Worm (Caenorhabditis elegans): ENCODE results near the gene F11D5.6.
A peak's percentile ranks its signal among the peaks of the same experiment; 100 is the strongest.

F11D5.6 gene

ce11 chrX:3285448-3285847 lies 40.6 kb downstream of the F11D5.6 start:
- no peak for TF ChIP-seq egl-43 (GFP tag; IDR thresholded peaks at IDR 0.05)
- TF ChIP-seq nhr-28 (tag; optimal IDR thresholded peaks at IDR 0.05), result peak; percentile 85
- TF ChIP-seq tra-1 (GFP tag; IDR thresholded peaks at IDR 0.05), result no peak
- peak in 1 of 2 experiments; percentile 43 for TF ChIP-seq mdl-1 (tag; optimal IDR thresholded peaks at IDR 0.05)
- TF ChIP-seq lin-1 (GFP tag; IDR thresholded peaks at IDR 0.05), result no peak
- no peak for TF ChIP-seq daf-8 (GFP tag; IDR thresholded peaks at IDR 0.05)
- no peak for TF ChIP-seq php-3 (GFP tag; IDR thresholded peaks at IDR 0.05)
- TF ChIP-seq ceh-28 (tag; optimal IDR thresholded peaks at IDR 0.05), result no peak
- no peak for TF ChIP-seq hif-1 (tag; optimal IDR thresholded peaks at IDR 0.05)
- TF ChIP-seq nhr-11 (tag; optimal IDR thresholded peaks at IDR 0.05), result no peak
- no peak for TF ChIP-seq F49E8.2 (tag; optimal IDR thresholded peaks at IDR 0.05; ENCODE audit: borderline replicate concordance)
- peak; percentile 55 for TF ChIP-seq dve-1 (tag; optimal IDR thresholded peaks at IDR 0.05; ENCODE audit: insufficient read depth)
- TF ChIP-seq F10B5.3 (tag; optimal IDR thresholded peaks at IDR 0.05), result no peak
- peak; percentile 69 for TF ChIP-seq dmd-6 (GFP tag; IDR thresholded peaks at IDR 0.05)
- TF ChIP-seq unc-130 (GFP tag; optimal IDR thresholded peaks at IDR 0.05), result no peak
- TF ChIP-seq madf-5 (GFP tag; IDR thresholded peaks at IDR 0.05), result no peak
- no peak for TF ChIP-seq unc-62 (GFP tag; optimal IDR thresholded peaks at IDR 0.05 in 1 of 2)
- no peak for TF ChIP-seq unc-62 (tag; optimal IDR thresholded peaks at IDR 0.05)
- TF ChIP-seq nhr-6 (tag; optimal IDR thresholded peaks at IDR 0.05), result no peak
- peak; percentile 58 for TF ChIP-seq hlh-11 (tag; optimal IDR thresholded peaks at IDR 0.05)
- no peak for TF ChIP-seq zag-1 (tag; optimal IDR thresholded peaks at IDR 0.05)
- no peak for TF ChIP-seq aly-2 (tag; optimal IDR thresholded peaks at IDR 0.05)
- TF ChIP-seq Y48G9A.11 (GFP tag; IDR thresholded peaks at IDR 0.05), result no peak
- TF ChIP-seq aha-1 (tag), result peak; percentile 67
- no peak for TF ChIP-seq set-16 (GFP tag; IDR thresholded peaks at IDR 0.05)
- TF ChIP-seq attf-4 (tag; optimal IDR thresholded peaks at IDR 0.05), result no peak
- no peak for TF ChIP-seq daf-16 (GFP tag; optimal IDR thresholded peaks at IDR 0.05)
- peak; percentile 53 for TF ChIP-seq daf-16 (tag; optimal IDR thresholded peaks at IDR 0.05)
- no peak for TF ChIP-seq mes-2 (tag; optimal IDR thresholded peaks at IDR 0.05; ENCODE audit: poor library complexity, severe bottlenecking)
- peak; percentile 72 for TF ChIP-seq pqm-1 (tag; optimal IDR thresholded peaks at IDR 0.05)
- no peak for TF ChIP-seq nhr-10 (tag; optimal IDR thresholded peaks at IDR 0.05)
- no peak for TF ChIP-seq R02D3.7 (tag; optimal IDR thresholded peaks at IDR 0.05)
- TF ChIP-seq vab-7 (GFP tag; IDR thresholded peaks at IDR 0.05), result no peak
- no peak for TF ChIP-seq F26F4.8 (GFP tag; conservative IDR thresholded peaks at IDR 0.05)
- peak; percentile 20 for TF ChIP-seq nhr-77 (tag; optimal IDR thresholded peaks at IDR 0.05)

DNA sequence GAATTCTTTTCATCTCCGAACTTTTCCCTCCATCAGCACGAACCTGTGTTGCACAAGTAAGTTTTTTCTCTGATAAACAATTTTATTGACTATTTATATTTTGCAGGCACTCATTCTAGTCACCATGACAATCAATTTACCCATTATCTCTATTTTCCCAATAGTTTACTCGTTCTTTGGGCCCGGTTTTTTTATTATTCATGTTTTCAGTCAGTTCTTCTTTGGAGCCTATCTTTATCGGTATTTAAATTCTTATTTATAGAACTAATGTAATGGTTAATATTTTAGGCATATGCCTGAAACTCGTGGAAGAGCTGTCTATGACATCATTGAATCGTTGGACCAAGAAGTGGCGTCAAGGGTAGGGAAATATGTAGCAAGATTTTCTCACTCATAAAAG lies 41.1 kb downstream of the F11D5.6 start:
- TF ChIP-seq fos-1 (tag; optimal IDR thresholded peaks at IDR 0.05) (no peak), dmd-6 (GFP tag; IDR thresholded peaks at IDR 0.05) (peak; percentile 18; the same call in 1 of the 2 replicates), dve-1 (tag; optimal IDR thresholded peaks at IDR 0.05; ENCODE audit: insufficient read depth) (peak; percentile 19), php-3 (GFP tag; IDR thresholded peaks at IDR 0.05) (peak; percentile 54; the same call in 1 of the 2 replicates), daf-16 (GFP tag; optimal IDR thresholded peaks at IDR 0.05) (no peak), daf-16 (tag; optimal IDR thresholded peaks at IDR 0.05) (peak; percentile 95)

DNA sequence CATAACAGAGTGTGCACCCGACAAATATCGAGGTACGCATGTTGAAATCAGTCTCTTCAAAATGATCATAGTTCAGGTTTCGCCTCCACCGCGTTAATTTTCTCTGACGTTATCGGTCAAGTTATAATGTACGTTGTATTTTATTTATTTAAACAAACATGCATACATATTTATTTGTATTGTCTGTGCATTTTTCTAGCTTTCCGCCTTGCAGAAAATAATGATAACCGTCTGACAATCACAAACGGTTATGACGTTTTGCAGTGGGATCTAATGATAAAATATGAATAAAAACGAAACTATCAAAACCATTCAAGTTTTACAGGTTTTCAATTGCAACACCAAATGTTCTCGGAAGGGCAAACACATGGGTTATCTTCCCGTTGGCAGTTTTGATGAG lies 42.9 kb downstream of the F11D5.6 start:
- TF ChIP-seq arid-1 (GFP tag; conservative IDR thresholded peaks at IDR 0.05), result no peak
- TF ChIP-seq dmd-6 (GFP tag; IDR thresholded peaks at IDR 0.05), result peak; percentile 58
- no peak for TF ChIP-seq nhr-11 (tag; optimal IDR thresholded peaks at IDR 0.05)
- no peak for TF ChIP-seq spr-1 (tag; optimal IDR thresholded peaks at IDR 0.05)
- TF ChIP-seq nhr-10 (tag; optimal IDR thresholded peaks at IDR 0.05), result no peak
- no peak for TF ChIP-seq D1046.2 (GFP tag; IDR thresholded peaks at IDR 0.05)
- TF ChIP-seq T26A8.4 (GFP tag; IDR thresholded peaks at IDR 0.05), result no peak
- TF ChIP-seq skn-1 (tag; optimal IDR thresholded peaks at IDR 0.05), result no peak
- peak; percentile 45; the same call in 1 of the 2 replicates for TF ChIP-seq saeg-2 (GFP tag; IDR thresholded peaks at IDR 0.05)
- no peak for TF ChIP-seq dmd-8 (GFP tag; IDR thresholded peaks at IDR 0.05)
- TF ChIP-seq ceh-62 (tag; optimal IDR thresholded peaks at IDR 0.05), result no peak
- no peak for TF ChIP-seq mdl-1 (tag; optimal IDR thresholded peaks at IDR 0.05)
- TF ChIP-seq dve-1 (tag; optimal IDR thresholded peaks at IDR 0.05; ENCODE audit: insufficient read depth), result peak; percentile 29
- no peak for TF ChIP-seq fkh-10 (GFP tag; optimal IDR thresholded peaks at IDR 0.05)
- TF ChIP-seq hlh-11 (tag; optimal IDR thresholded peaks at IDR 0.05), result peak; percentile 48
- no peak for TF ChIP-seq pha-4 (GFP tag; IDR thresholded peaks at IDR 0.05)
- TF ChIP-seq pha-4 (tag; optimal IDR thresholded peaks at IDR 0.05), result no peak
- no peak for TF ChIP-seq tra-1 (GFP tag; IDR thresholded peaks at IDR 0.05)
- no peak for TF ChIP-seq Y105C5A.15 (GFP tag; IDR thresholded peaks at IDR 0.05)
- peak; percentile 73 for TF ChIP-seq aha-1 (tag)
- TF ChIP-seq mep-1 (tag; optimal IDR thresholded peaks at IDR 0.05), result no peak
- no peak for TF ChIP-seq F37D6.2 (tag; optimal IDR thresholded peaks at IDR 0.05)

Data from whole organism, L4 larva.